Fruit fly (Drosophila melanogaster): ENCODE results near the gene Zif.

The Zif gene

DNA sequence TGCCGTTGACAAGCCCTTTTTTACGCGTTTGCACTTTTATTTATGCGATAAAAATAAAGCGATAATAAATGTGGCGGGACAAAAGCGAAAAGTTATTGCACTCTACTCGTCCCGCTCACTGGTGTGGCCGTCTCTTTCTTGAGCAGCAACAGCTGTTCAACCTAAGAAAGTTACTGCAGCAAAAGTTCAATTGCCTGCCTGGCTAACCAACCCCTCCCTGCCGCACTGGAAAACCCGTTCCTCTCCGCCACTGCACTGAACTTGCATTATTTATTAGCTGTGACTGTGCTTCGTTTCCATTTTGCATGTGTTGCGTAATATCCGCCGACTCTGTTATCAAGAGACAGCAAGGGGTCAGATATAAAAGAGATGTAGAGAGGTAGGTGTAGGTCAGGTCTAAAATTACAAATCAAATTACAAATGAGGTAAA, 35.2 kb upstream of the Zif start (continued):
- TF ChIP-seq sv (GFP tag; optimal IDR thresholded peaks at IDR 0.05), result no peak
- TF ChIP-seq CG9705 (GFP tag; optimal IDR thresholded peaks at IDR 0.05), result no peak
- TF ChIP-seq CG32264 (GFP tag; optimal IDR thresholded peaks at IDR 0.05), result no peak
- TF ChIP-seq N (GFP tag; optimal IDR thresholded peaks at IDR 0.05), result no peak

DNA sequence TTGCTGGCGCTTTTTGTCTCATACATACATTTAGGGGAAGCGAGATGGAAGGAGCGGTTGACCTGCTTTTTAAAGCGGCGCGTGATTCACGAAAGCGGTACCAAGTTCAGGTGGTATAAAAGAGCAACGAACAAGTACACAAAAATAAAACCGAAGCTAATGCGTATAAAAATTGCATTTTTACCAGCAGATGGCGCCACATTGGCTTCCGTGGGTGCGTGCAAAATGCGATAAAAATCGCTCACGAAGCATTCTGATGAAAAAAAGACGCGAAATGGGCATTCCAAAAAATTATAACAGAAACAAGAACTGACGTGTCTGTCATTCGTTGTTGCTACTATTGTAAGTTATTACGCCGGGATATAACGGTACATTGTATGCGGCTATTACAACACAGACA, 33.8 kb upstream of the Zif start:
- TF ChIP-seq CG9705 (GFP tag; optimal IDR thresholded peaks at IDR 0.05) (no peak), Hnf4 (GFP tag; optimal IDR thresholded peaks at IDR 0.05) (peak; percentile 31), usp (GFP tag; optimal IDR thresholded peaks at IDR 0.05) (no peak), Rel (GFP tag; optimal IDR thresholded peaks at IDR 0.05) (no peak), Rel (tag; optimal IDR thresholded peaks at IDR 0.05) (peak; percentile 18), Vsx2 (GFP tag; optimal IDR thresholded peaks at IDR 0.05; ENCODE audit: partially characterized antibody) (no peak)

DNA sequence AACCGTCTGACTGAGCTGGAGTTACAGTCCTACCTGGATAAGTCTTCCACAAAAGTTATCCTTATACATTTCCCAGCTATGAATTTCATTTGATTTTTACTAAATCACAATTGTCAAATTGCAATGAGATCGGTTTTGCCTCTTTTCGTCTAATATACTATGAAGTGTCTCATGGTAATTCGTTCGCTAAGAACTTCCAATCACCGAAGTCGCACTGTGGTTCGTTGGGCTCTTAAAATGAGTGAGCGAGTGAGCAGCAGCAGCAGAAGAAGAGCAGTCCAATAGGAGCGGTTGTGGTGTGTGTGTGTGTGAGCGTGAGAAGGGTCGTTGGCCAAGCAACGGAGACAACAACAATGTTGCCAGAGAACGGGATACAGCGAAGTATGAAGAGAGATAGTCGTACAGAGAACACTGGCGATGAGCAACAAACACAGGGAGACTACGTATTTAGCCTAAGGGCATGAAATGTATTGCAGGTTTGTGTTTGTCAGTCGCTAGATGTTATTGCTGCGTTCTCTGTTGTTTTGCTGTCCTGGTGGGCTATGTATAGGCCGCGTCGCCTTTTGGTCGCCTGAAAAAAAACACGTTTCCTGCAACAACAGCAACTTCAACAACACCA, 32.8 kb upstream of the Zif start:
- TF ChIP-seq tai (GFP tag; optimal IDR thresholded peaks at IDR 0.05), result peak; percentile 97
- TF ChIP-seq CG9705 (GFP tag; optimal IDR thresholded peaks at IDR 0.05), result peak; percentile 94
- peak; percentile 89 for TF ChIP-seq dsf (GFP tag; optimal IDR thresholded peaks at IDR 0.05; ENCODE audit: borderline replicate concordance)
- peak; percentile 99 for TF ChIP-seq woc (GFP tag; optimal IDR thresholded peaks at IDR 0.05)
- no peak for TF ChIP-seq lola (GFP tag; optimal IDR thresholded peaks at IDR 0.05)
- peak; percentile 89 for TF ChIP-seq Mio (GFP tag; optimal IDR thresholded peaks at IDR 0.05)
- peak; percentile 96 for TF ChIP-seq sage (GFP tag; optimal IDR thresholded peaks at IDR 0.05)
- peak; percentile 97 for TF ChIP-seq brk (GFP tag; optimal IDR thresholded peaks at IDR 0.05)
- peak; percentile 94 for TF ChIP-seq Rel (GFP tag; optimal IDR thresholded peaks at IDR 0.05)
- TF ChIP-seq Rel (tag; optimal IDR thresholded peaks at IDR 0.05), result peak; percentile 81
- peak; percentile 45 for TF ChIP-seq Dif (GFP tag; optimal IDR thresholded peaks at IDR 0.05; ENCODE audit: partially characterized antibody)
- TF ChIP-seq Hr83 (GFP tag; optimal IDR thresholded peaks at IDR 0.05; ENCODE audit: poor library complexity, severe bottlenecking), result peak; percentile 24
- TF ChIP-seq Abd-B (GFP tag; optimal IDR thresholded peaks at IDR 0.05), result no peak
- TF ChIP-seq foxo (GFP tag; optimal IDR thresholded peaks at IDR 0.05), result peak; percentile 95 to 99
- TF ChIP-seq Jra (GFP tag; optimal IDR thresholded peaks at IDR 0.05), result peak; percentile 95
- no peak for TF ChIP-seq Myc (optimal IDR thresholded peaks at IDR 0.05)
- peak; percentile 99 for TF ChIP-seq ey (GFP tag; optimal IDR thresholded peaks at IDR 0.05)
- peak; percentile 98 for TF ChIP-seq HLH106 (tag; optimal IDR thresholded peaks at IDR 0.05)
- peak; percentile 99 for TF ChIP-seq h (GFP tag; optimal IDR thresholded peaks at IDR 0.05)
- peak; percentile 97 for TF ChIP-seq Hnf4 (GFP tag; optimal IDR thresholded peaks at IDR 0.05)
- TF ChIP-seq dl (GFP tag; optimal IDR thresholded peaks at IDR 0.05; ENCODE audit: insufficient read depth in 1 of 2, partially characterized antibody in 2 of 2), result peak; percentile 14 to 57
- no peak for TF ChIP-seq Hr78 (GFP tag; optimal IDR thresholded peaks at IDR 0.05)
- TF ChIP-seq Sp1 (GFP tag; optimal IDR thresholded peaks at IDR 0.05), result peak; percentile 97
- TF ChIP-seq CG32264 (GFP tag; optimal IDR thresholded peaks at IDR 0.05), result peak; percentile 97
- peak; percentile 73 for TF ChIP-seq sv (GFP tag; optimal IDR thresholded peaks at IDR 0.05)
- peak; percentile 99 for TF ChIP-seq psq (GFP tag; optimal IDR thresholded peaks at IDR 0.05)
- peak; percentile 99 for TF ChIP-seq rgr (GFP tag; optimal IDR thresholded peaks at IDR 0.05)
- peak; percentile 99 for TF ChIP-seq br (GFP tag; optimal IDR thresholded peaks at IDR 0.05)
- TF ChIP-seq OdsH (GFP tag; optimal IDR thresholded peaks at IDR 0.05), result peak; percentile 99
- TF ChIP-seq Vsx2 (GFP tag; optimal IDR thresholded peaks at IDR 0.05; ENCODE audit: partially characterized antibody), result no peak
- peak; percentile 95 for TF ChIP-seq dmrt93B (GFP tag; optimal IDR thresholded peaks at IDR 0.05)
- TF ChIP-seq N (GFP tag; optimal IDR thresholded peaks at IDR 0.05), result no peak
- TF ChIP-seq usp (GFP tag; optimal IDR thresholded peaks at IDR 0.05), result no peak
- no peak for TF ChIP-seq jim (GFP tag; optimal IDR thresholded peaks at IDR 0.05)
- peak; percentile 95 for TF ChIP-seq CrebA (GFP tag; optimal IDR thresholded peaks at IDR 0.05; ENCODE audit: borderline replicate concordance)
- TF ChIP-seq pan (optimal IDR thresholded peaks at IDR 0.05), result no peak
- TF ChIP-seq Dfd (GFP tag; optimal IDR thresholded peaks at IDR 0.05), result peak; percentile 65
- peak; percentile 66 for TF ChIP-seq GATAd (GFP tag; optimal IDR thresholded peaks at IDR 0.05)
- TF ChIP-seq fru (GFP tag; optimal IDR thresholded peaks at IDR 0.05), result peak; percentile 99
